Worm (Caenorhabditis elegans) whole organism, young adult: ENCODE data around the gene pdcd-2.
"Not testable (repeated sequence)": the region's sequence is repeated elsewhere in the genome, so short reads cannot be mapped to it uniquely, and the experiment has no call there.

Experiments used
- B0261.1 ChIP-seq: sonication (generic microtip); optimal IDR thresholded peaks from 2 replicates; lab custom pipeline; 2016; ENCODE audit warnings: mild to moderate bottlenecking, missing genetic modification characterization, moderate library complexity, missing compliant biosample characterization
- C06A6.2 ChIP-seq: fragments of 200-800 bp; sonication (Bioruptor generic); conservative IDR thresholded peaks from 2 replicates; pipeline ENCODE4 v1.3.6; 2022; ENCODE audit warnings: missing genetic modification characterization, missing compliant biosample characterization
- D2030.7 ChIP-seq: fragments of 200-800 bp; sonication (Bioruptor generic); IDR thresholded peaks from 2 replicates; pipeline ENCODE4 v1.3.6; 2022; ENCODE audit warnings: missing genetic modification reagents, missing genetic modification characterization, missing compliant biosample characterization
- F33H1.4 ChIP-seq: fragments of 200-800 bp; sonication (Bioruptor generic); IDR thresholded peaks from 2 replicates; pipeline ENCODE4 v1.3.6; 2022; ENCODE audit warnings: missing genetic modification reagents, missing genetic modification characterization, missing compliant biosample characterization
- K11D2.4 ChIP-seq: fragments of 200-800 bp; sonication (Bioruptor generic); IDR thresholded peaks from 2 replicates; pipeline ENCODE4 v1.3.6; 2022; ENCODE audit warnings: missing genetic modification reagents, missing genetic modification characterization, missing compliant biosample characterization
- Y53G8AR.9 ChIP-seq: fragments of 200-800 bp; sonication (Bioruptor generic); conservative IDR thresholded peaks from 2 replicates; pipeline ENCODE4 v1.3.6; 2022; ENCODE audit warnings: missing genetic modification reagents, missing genetic modification characterization, missing compliant biosample characterization
- Y56A3A.18 ChIP-seq: fragments of 200-800 bp; sonication (Bioruptor generic); IDR thresholded peaks from 2 replicates; pipeline ENCODE4 v1.3.6; 2022; ENCODE audit warnings: missing genetic modification reagents, missing genetic modification characterization, missing compliant biosample characterization
- Y67H2A.10 ChIP-seq: fragments of 200-800 bp; sonication (Bioruptor generic); conservative IDR thresholded peaks from 2 replicates; pipeline ENCODE4 v1.3.6; 2022; ENCODE audit warnings: missing genetic modification reagents, missing genetic modification characterization, missing compliant biosample characterization
- Y95B8A.8 ChIP-seq: fragments of 200-800 bp; sonication (Bioruptor generic); IDR thresholded peaks from 2 replicates; pipeline ENCODE4 v1.3.6; 2022; ENCODE audit warnings: missing genetic modification reagents, missing genetic modification characterization, missing compliant biosample characterization
- aptf-3 ChIP-seq: fragments of 200-800 bp; sonication (Bioruptor generic); IDR thresholded peaks from 2 replicates; pipeline ENCODE4 v1.3.6; 2022; ENCODE audit warnings: missing genetic modification characterization, missing compliant biosample characterization
- athp-1 ChIP-seq: sonication (generic microtip); optimal IDR thresholded peaks from 2 replicates; lab custom pipeline; 2017; ENCODE audit warnings: mild to moderate bottlenecking, missing genetic modification characterization, missing compliant biosample characterization
- attf-3 ChIP-seq: fragments of 200-800 bp; sonication (Bioruptor generic); conservative IDR thresholded peaks from 2 replicates; pipeline ENCODE4 v1.3.6; 2022; ENCODE audit warnings: missing genetic modification reagents, missing genetic modification characterization, missing compliant biosample characterization
- cebp-1 ChIP-seq, 2 experiments: fragments of 200-800 bp in 1 of 2; sonication (Bioruptor generic) in 1 of 2; sonication (generic microtip) in 1 of 2; IDR thresholded peaks in 1 of 2; optimal IDR thresholded peaks in 1 of 2; 2 replicates each; pipeline versions ENCODE4 v1.3.6 to Lab custom; 2017 to 2022; ENCODE audit warnings: missing compliant biosample characterization in 2 of 2, missing genetic modification characterization in 2 of 2, mild to moderate bottlenecking in 1 of 2, missing genetic modification reagents in 1 of 2, moderate library complexity in 1 of 2
- cebp-2 ChIP-seq: fragments of 200-800 bp; sonication (Bioruptor generic); IDR thresholded peaks from 2 replicates; pipeline ENCODE4 v1.3.6; 2022; ENCODE audit warnings: missing genetic modification characterization, missing compliant biosample characterization
- ceh-100 ChIP-seq: fragments of 200-800 bp; sonication (Bioruptor generic); IDR thresholded peaks from 2 replicates; pipeline ENCODE4 v1.3.6; 2022; ENCODE audit warnings: missing genetic modification reagents, missing genetic modification characterization, missing compliant biosample characterization
- ceh-40 ChIP-seq: fragments of 200-800 bp; sonication (Bioruptor generic); IDR thresholded peaks from 2 replicates; pipeline ENCODE4 v1.3.6; 2022; ENCODE audit warnings: missing genetic modification characterization, missing compliant biosample characterization
- ceh-91 ChIP-seq: fragments of 200-800 bp; sonication (Bioruptor generic); IDR thresholded peaks from 2 replicates; pipeline ENCODE4 v1.3.6; 2022; ENCODE audit warnings: missing genetic modification reagents, missing genetic modification characterization, missing compliant biosample characterization
- die-1 ChIP-seq: sonication (generic microtip); optimal IDR thresholded peaks from 2 replicates; lab custom pipeline; 2016; ENCODE audit warnings: missing genotype, mild to moderate bottlenecking, missing genetic modification characterization, missing compliant biosample characterization
- dox-1 ChIP-seq: fragments of 200-800 bp; sonication (Bioruptor generic); IDR thresholded peaks from 2 replicates; pipeline ENCODE4 v1.3.6; 2022; ENCODE audit warnings: missing genetic modification reagents, missing genetic modification characterization, missing compliant biosample characterization
- egl-18 ChIP-seq: fragments of 200-800 bp; sonication (Bioruptor generic); IDR thresholded peaks from 2 replicates; pipeline ENCODE4 v1.3.6; 2022; ENCODE audit warnings: missing genetic modification reagents, missing genetic modification characterization, missing compliant biosample characterization
- him-1 ChIP-seq: sonication (generic microtip); optimal IDR thresholded peaks from 2 replicates; lab custom pipeline; 2016; ENCODE audit warnings: missing genotype, missing genetic modification reagents, missing genetic modification characterization, missing compliant biosample characterization
- hmg-1.2 ChIP-seq: fragments of 200-800 bp; sonication (Bioruptor generic); IDR thresholded peaks from 2 replicates; pipeline ENCODE4 v1.3.6; 2022; ENCODE audit warnings: missing genetic modification reagents, missing genetic modification characterization, missing compliant biosample characterization
- hmg-20 ChIP-seq: fragments of 200-800 bp; sonication (Bioruptor generic); IDR thresholded peaks from 2 replicates; pipeline ENCODE4 v1.3.6; 2022; ENCODE audit warnings: missing genetic modification reagents, missing genetic modification characterization, missing compliant biosample characterization
- hsf-1 ChIP-seq: fragments of 200-800 bp; sonication (Bioruptor generic); IDR thresholded peaks from 2 replicates; pipeline ENCODE4 v1.3.6; 2022; ENCODE audit warnings: missing genetic modification reagents, missing genetic modification characterization, missing compliant biosample characterization
- lin-26 ChIP-seq: fragments of 200-800 bp; sonication (Bioruptor generic); IDR thresholded peaks from 2 replicates; pipeline ENCODE4 v1.3.6; 2022; ENCODE audit warnings: missing genetic modification reagents, missing genetic modification characterization, missing compliant biosample characterization
- lsl-1 ChIP-seq: fragments of 200-800 bp; sonication (Bioruptor generic); optimal IDR thresholded peaks from 2 replicates; lab custom pipeline; 2018; ENCODE audit warnings: mild to moderate bottlenecking, missing genetic modification characterization, moderate library complexity, missing compliant biosample characterization
- madf-3 ChIP-seq: fragments of 200-800 bp; sonication (Bioruptor generic); IDR thresholded peaks from 2 replicates; pipeline ENCODE4 v1.3.6; 2022; ENCODE audit warnings: missing genetic modification reagents, missing genetic modification characterization, missing compliant biosample characterization
- madf-6 ChIP-seq: fragments of 200-800 bp; sonication (Bioruptor generic); IDR thresholded peaks from 2 replicates; pipeline ENCODE4 v1.3.6; 2022; ENCODE audit warnings: missing genetic modification reagents, missing genetic modification characterization, missing compliant biosample characterization
- madf-8 ChIP-seq: fragments of 200-800 bp; sonication (Bioruptor generic); conservative IDR thresholded peaks from 2 replicates; pipeline ENCODE4 v1.3.6; 2022; ENCODE audit warnings: missing genetic modification reagents, missing genetic modification characterization, missing compliant biosample characterization
- mcd-1 ChIP-seq: fragments of 200-800 bp; sonication (Bioruptor generic); IDR thresholded peaks from 2 replicates; pipeline ENCODE4 v1.3.6; 2022; ENCODE audit warnings: missing genetic modification reagents, missing genetic modification characterization, missing compliant biosample characterization
- nfya-2 ChIP-seq: fragments of 200-800 bp; sonication (Bioruptor generic); IDR thresholded peaks from 2 replicates; pipeline ENCODE4 v1.3.6; 2022; ENCODE audit warnings: missing genetic modification reagents, missing genetic modification characterization, missing compliant biosample characterization
- nfyb-1 ChIP-seq: fragments of 200-800 bp; sonication (Bioruptor generic); IDR thresholded peaks from 2 replicates; pipeline ENCODE4 v1.3.6; 2022; ENCODE audit warnings: missing genetic modification reagents, missing genetic modification characterization, missing compliant biosample characterization
- nhr-90 ChIP-seq: sonication (generic microtip); optimal IDR thresholded peaks from 2 replicates; lab custom pipeline; 2016; ENCODE audit warnings: missing genotype, mild to moderate bottlenecking, missing genetic modification characterization, missing compliant biosample characterization
- pbrm-1 ChIP-seq: fragments of 200-800 bp; sonication (Bioruptor generic); IDR thresholded peaks from 2 replicates; pipeline ENCODE4 v1.3.6; 2022; ENCODE audit warnings: missing genetic modification reagents, missing genetic modification characterization, missing compliant biosample characterization
- rcor-1 ChIP-seq: fragments of 200-800 bp; sonication (Bioruptor generic); IDR thresholded peaks from 2 replicates; pipeline ENCODE4 v1.3.6; 2022; ENCODE audit warnings: missing genetic modification reagents, missing genetic modification characterization, missing compliant biosample characterization
- rec-8 ChIP-seq, 2 experiments: sonication (generic microtip); optimal IDR thresholded peaks; 2 replicates each; lab custom pipeline; 2016; ENCODE audit warnings: mild to moderate bottlenecking in 2 of 2, missing genetic modification characterization in 2 of 2, missing genetic modification reagents in 2 of 2, missing genotype in 2 of 2, missing biosample characterization in 1 of 2, missing compliant biosample characterization in 1 of 2, moderate library complexity in 1 of 2
- repo-1 ChIP-seq: sonication (generic microtip); optimal IDR thresholded peaks from 2 replicates; lab custom pipeline; 2017; ENCODE audit warnings: mild to moderate bottlenecking, missing genetic modification characterization, missing compliant biosample characterization
- rpc-1 ChIP-seq, 2 experiments: fragments of 150-350 bp in 1 of 2; sonication (generic microtip) in 1 of 2; optimal IDR thresholded peaks; 2 replicates each; lab custom pipeline; 2014 to 2018; ENCODE audit warnings: missing biosample characterization in 1 of 2, missing genetic modification characterization in 1 of 2, missing genetic modification reagents in 1 of 2, missing genotype in 1 of 2
- snpc-1.1 ChIP-seq: sonication (generic microtip); optimal IDR thresholded peaks from 2 replicates; lab custom pipeline; 2017; ENCODE audit warnings: missing genetic modification characterization, mild to moderate bottlenecking, missing compliant biosample characterization, antibody characterized with exemption, moderate library complexity, missing genotype, missing genetic modification reagents; ENCODE audit not compliant: insufficient read depth
- snpc-4 ChIP-seq, 5 experiments: fragments of 150-350 bp in 1 of 5; sonication (generic microtip) in 4 of 5; optimal IDR thresholded peaks; 2 replicates each; lab custom pipeline; 2014 to 2018; ENCODE audit warnings: missing genetic modification characterization in 5 of 5, missing biosample characterization in 3 of 5, antibody characterized with exemption in 2 of 5, mild to moderate bottlenecking in 2 of 5, missing compliant biosample characterization in 2 of 5, missing genotype in 2 of 5, moderate library complexity in 2 of 5, missing genetic modification reagents in 1 of 5
- tbp1 ChIP-seq: fragments of 200-800 bp; sonication (Bioruptor generic); optimal IDR thresholded peaks from 2 replicates; lab custom pipeline; 2018; ENCODE audit warnings: mild to moderate bottlenecking, missing genetic modification characterization, missing compliant biosample characterization
- xnd-1 ChIP-seq: sonication (generic microtip); optimal IDR thresholded peaks from 2 replicates; lab custom pipeline; 2016; ENCODE audit warnings: missing genotype, missing genetic modification reagents, missing genetic modification characterization, missing compliant biosample characterization
- ztf-18 ChIP-seq: sonication (generic microtip); optimal IDR thresholded peaks from 2 replicates; lab custom pipeline; 2016; ENCODE audit warnings: missing genotype, mild to moderate bottlenecking, missing genetic modification characterization, missing compliant biosample characterization
- ztf-25 ChIP-seq: fragments of 200-800 bp; sonication (Bioruptor generic); IDR thresholded peaks from 2 replicates; pipeline ENCODE4 v1.3.6; 2022; ENCODE audit warnings: missing genetic modification reagents, missing genetic modification characterization, missing compliant biosample characterization

pdcd-2 gene

DNA sequence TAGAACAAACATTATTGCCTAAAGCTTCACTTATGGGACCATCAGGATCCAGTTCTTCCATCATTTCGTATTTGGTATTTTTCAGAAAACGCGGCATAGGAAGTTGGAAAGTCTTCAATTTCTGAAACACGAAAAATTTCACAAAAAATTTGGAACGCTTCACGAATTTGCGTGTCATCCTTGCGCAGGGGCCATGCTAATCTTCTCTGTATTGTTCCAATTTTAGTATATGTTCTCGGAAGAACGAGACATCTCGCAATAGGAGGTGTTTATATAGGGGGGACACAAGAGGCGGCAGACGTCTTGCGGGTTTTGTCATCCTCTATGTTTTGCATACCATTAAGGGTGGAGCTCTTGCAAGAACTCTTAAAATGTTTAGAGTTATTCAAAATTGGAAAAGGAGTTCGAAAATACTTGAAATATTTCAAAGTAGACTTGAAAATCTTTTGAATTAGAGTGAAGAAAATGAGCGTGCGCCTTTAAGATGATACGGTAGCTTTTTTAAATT is 8.9 kb upstream of the pdcd-2 start:
- TF ChIP-seq hsf-1 (GFP tag; lab: Robert Waterston, UW) = peak; percentile 68
- TF ChIP-seq tbp1 (GFP tag; lab: Kevin White, UChicago) = peak; percentile 79
- peak; percentile 71 for TF ChIP-seq xnd-1 (tag; lab: Kevin White, UChicago)
- peak; percentile 18 for TF ChIP-seq repo-1
- peak; percentile 63 for TF ChIP-seq B0261.1 (tag; lab: Kevin White, UChicago)
- peak; percentile 61 for TF ChIP-seq F33H1.4
- peak in 1 of 2 experiments; percentile 34 for TF ChIP-seq rec-8 (tag; optimal IDR thresholded peaks at IDR 0.05; lab: Kevin White, UChicago)
- peak; percentile 80 for TF ChIP-seq dox-1 (GFP tag; lab: Robert Waterston, UW)
- peak; percentile 63 for TF ChIP-seq ceh-100 (GFP tag; lab: Robert Waterston, UW)
- TF ChIP-seq aptf-3 (GFP tag; lab: Robert Waterston, UW) = peak; percentile 79; the same call in 1 of the 2 replicates
- TF ChIP-seq madf-3 = peak; percentile 73; the same call in 1 of the 2 replicates
- TF ChIP-seq cebp-2 (GFP tag; lab: Robert Waterston, UW) = peak; percentile 82; the same call in 1 of the 2 replicates
- peak; percentile 90 for TF ChIP-seq lin-26 (GFP tag; lab: Robert Waterston, UW)
- TF ChIP-seq ztf-25 (GFP tag; lab: Robert Waterston, UW) = peak; percentile 63; the same call in 1 of the 2 replicates
- peak; percentile 23 for TF ChIP-seq ztf-18
- peak; percentile 58 for TF ChIP-seq die-1 (tag; lab: Kevin White, UChicago)
- peak; percentile 87 for TF ChIP-seq Y56A3A.18 (GFP tag; lab: Robert Waterston, UW)
- TF ChIP-seq lsl-1 (GFP tag; lab: Kevin White, UChicago) = peak; percentile 75
- TF ChIP-seq hmg-1.2 (GFP tag; lab: Robert Waterston, UW) = peak; percentile 97
- not testable (repeated sequence) for TF ChIP-seq cebp-1 (GFP tag; IDR thresholded peaks at IDR 0.05; lab: Robert Waterston, UW)
- peak; percentile 44 for TF ChIP-seq cebp-1 (tag; optimal IDR thresholded peaks at IDR 0.05; lab: Kevin White, UChicago)
- peak; percentile 59 for TF ChIP-seq him-1 (tag; lab: Kevin White, UChicago)
- 0 out of 2 replicates have a peak, but pooled peaks have one; percentile 49 for TF ChIP-seq Y95B8A.8
- TF ChIP-seq mcd-1 (GFP tag; lab: Robert Waterston, UW) = peak; percentile 69
- peak; percentile 90 for TF ChIP-seq nfyb-1 (GFP tag; lab: Robert Waterston, UW)
- peak; percentile 66 for TF ChIP-seq D2030.7 (GFP tag; lab: Robert Waterston, UW)
- TF ChIP-seq snpc-1.1 (tag; lab: Kevin White, UChicago) = peak; percentile 85
- TF ChIP-seq Y53G8AR.9 (GFP tag; lab: Robert Waterston, UW) = 0 out of 2 replicates have a peak, but pooled peaks have one; percentile 20
- peak; percentile 71; the same call in 1 of the 2 replicates for TF ChIP-seq hmg-20
- TF ChIP-seq pbrm-1 (GFP tag; lab: Robert Waterston, UW) = peak; percentile 81; the same call in 1 of the 2 replicates
- TF ChIP-seq madf-8 (GFP tag; lab: Robert Waterston, UW) = peak; percentile 90
- peak; percentile 62 for TF ChIP-seq rpc-1 (optimal IDR thresholded peaks at IDR 0.05; lab: Kevin White, UChicago)
- TF ChIP-seq rpc-1 (tag; optimal IDR thresholded peaks at IDR 0.05; lab: Kevin White, UChicago) = peak; percentile 77
- TF ChIP-seq rcor-1 (GFP tag; lab: Robert Waterston, UW) = peak; percentile 81
- TF ChIP-seq K11D2.4 (GFP tag; lab: Robert Waterston, UW) = peak; percentile 32; the same call in 1 of the 2 replicates
- peak; percentile 66 for TF ChIP-seq snpc-4 (GFP tag; optimal IDR thresholded peaks at IDR 0.05; lab: Kevin White, UChicago)
- TF ChIP-seq snpc-4 (tag; optimal IDR thresholded peaks at IDR 0.05; lab: Kevin White, UChicago) = peak; percentile 85 to 99 (median 92)
- peak; percentile 45; the same call in 1 of the 2 replicates for TF ChIP-seq ceh-91 (GFP tag; lab: Robert Waterston, UW)
- TF ChIP-seq egl-18 = peak; percentile 68; the same call in 1 of the 2 replicates
- TF ChIP-seq Y67H2A.10 (GFP tag; lab: Robert Waterston, UW) = 0 out of 2 replicates have a peak, but pooled peaks have one; percentile 17
- TF ChIP-seq C06A6.2 (GFP tag; lab: Robert Waterston, UW) = peak; percentile 59
- peak; percentile 33 for TF ChIP-seq nhr-90 (tag; lab: Kevin White, UChicago)
- TF ChIP-seq athp-1 = peak; percentile 2
- TF ChIP-seq madf-6 = peak; percentile 95
- TF ChIP-seq ceh-40 = 0 out of 2 replicates have a peak, but pooled peaks have one; percentile 31
- 0 out of 2 replicates have a peak, but pooled peaks have one; percentile 21 for TF ChIP-seq attf-3
- 0 out of 2 replicates have a peak, but pooled peaks have one; percentile 44 for TF ChIP-seq nfya-2 (GFP tag; lab: Robert Waterston, UW)
